Fruit fly (Drosophila melanogaster): ENCODE data around the gene net.

The net gene

dm6 chr2L:65354-65949 is 21.7 kb downstream of the net start, which contains the start of gene Cda5:
Gene Cda5 (minus strand): TSS chr2L:65404.
- TF ChIP-seq noc (tag; optimal IDR thresholded peaks at IDR 0.05) = no peak

- no peak for TF ChIP-seq noc (tag; optimal IDR thresholded peaks at IDR 0.05)
Observed at dm6 chr2L:59058-59603, 28.1 kb downstream of the net start.

dm6 chr2L:56865-57264 is 30.3 kb downstream of the net start:
- TF ChIP-seq noc (tag; optimal IDR thresholded peaks at IDR 0.05) = no peak

dm6 chr2L:53108-53507 is 34.1 kb downstream of the net start:
- TF ChIP-seq noc (tag; optimal IDR thresholded peaks at IDR 0.05) = no peak

dm6 chr2L:35452-35851 is 51.7 kb downstream of the net start:
- no peak for TF ChIP-seq noc (tag; optimal IDR thresholded peaks at IDR 0.05)

dm6 chr2L:34054-34453 is 53.1 kb downstream of the net start:
- TF ChIP-seq noc (tag; optimal IDR thresholded peaks at IDR 0.05) = no peak

Data from whole organism, larva.